Worm (Caenorhabditis elegans) whole organism, L4/young adult: ENCODE data around the gene cox-10.

Experiments used
- W03F9.2 ChIP-seq: fragments of 150-350 bp; optimal IDR thresholded peaks from 2 replicates; lab custom pipeline; 2014; ENCODE audit warnings: missing biosample characterization, missing genetic modification characterization
- dao-5 ChIP-seq: sonication (generic microtip); optimal IDR thresholded peaks from 2 replicates; lab custom pipeline; 2016; ENCODE audit warnings: missing genotype, missing genetic modification characterization, moderate library complexity, missing compliant biosample characterization
- him-1 ChIP-seq: sonication (generic microtip); optimal IDR thresholded peaks from 2 replicates; lab custom pipeline; 2016; ENCODE audit warnings: missing genotype, missing genetic modification reagents, missing genetic modification characterization, missing compliant biosample characterization

cox-10 gene

DNA sequence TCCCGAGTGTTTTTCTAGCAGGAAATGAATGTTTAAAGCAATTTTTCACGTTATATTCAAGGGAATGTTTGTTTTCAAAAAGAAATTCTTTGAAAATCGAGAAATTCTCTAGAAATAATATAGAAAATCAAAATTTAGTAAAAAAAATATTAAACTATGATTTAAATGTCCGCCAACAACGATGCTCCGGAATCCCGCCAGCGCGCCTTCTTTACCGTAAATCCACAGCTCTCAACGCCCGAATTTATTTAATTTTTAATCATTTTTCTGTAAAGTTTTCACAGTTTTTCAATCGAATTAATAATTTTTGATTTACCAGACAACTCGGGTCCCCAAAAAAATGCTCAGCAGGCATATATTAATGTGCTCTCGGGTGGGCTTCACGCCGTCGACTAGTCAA, at the start of gene cox-10, which contains the start of gene Y38E10A.33:
TSS of gene cox-10 (plus strand) at position 320 of the 400 bp plus-strand sequence.
TSS of gene Y38E10A.33 (minus strand) at position 12 of the 400 bp plus-strand sequence.
- TF ChIP-seq dao-5 (tag; lab: Kevin White, UChicago) (no peak), him-1 (tag; lab: Kevin White, UChicago) (no peak), W03F9.2 (tag; lab: Kevin White, UChicago) (no peak)

DNA sequence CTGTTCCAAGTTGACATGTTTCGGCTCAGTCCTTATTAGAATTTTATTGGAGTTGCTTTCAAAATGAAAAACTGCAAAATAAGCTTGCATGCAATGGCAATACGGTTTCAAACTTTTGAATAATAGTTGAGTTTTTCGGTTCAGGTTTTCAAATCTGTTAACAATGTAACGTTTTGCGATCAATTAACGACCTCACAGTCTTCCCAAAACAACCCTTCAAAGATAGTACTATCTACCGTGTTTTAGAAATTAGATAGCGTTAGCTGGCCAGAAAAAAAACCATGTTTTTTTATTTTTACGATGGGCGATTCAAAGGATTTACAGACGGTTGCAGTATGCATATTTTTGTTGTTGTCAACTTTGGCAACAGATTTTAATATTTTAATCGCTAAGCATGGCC, 48.9 kb upstream of the cox-10 start, which contains the start of gene Y38E10A.34:
TSS of gene Y38E10A.34 (plus strand) at position 301 of the 400 bp plus-strand sequence.
- TF ChIP-seq W03F9.2 (tag; lab: Kevin White, UChicago): no peak
- TF ChIP-seq dao-5 (tag; lab: Kevin White, UChicago): no peak
- TF ChIP-seq him-1 (tag; lab: Kevin White, UChicago): no peak

- no peak for TF ChIP-seq dao-5 (tag; lab: Kevin White, UChicago)
- no peak for TF ChIP-seq W03F9.2 (tag; lab: Kevin White, UChicago)
- no peak for TF ChIP-seq him-1 (tag; lab: Kevin White, UChicago)
These were observed 44.9 kb upstream of the cox-10 start, which contains the start of gene Y38E10A.17 for ce11 chrII:12634749-12635318. Gene Y38E10A.17 (minus strand): TSS chrII:12634799.

DNA sequence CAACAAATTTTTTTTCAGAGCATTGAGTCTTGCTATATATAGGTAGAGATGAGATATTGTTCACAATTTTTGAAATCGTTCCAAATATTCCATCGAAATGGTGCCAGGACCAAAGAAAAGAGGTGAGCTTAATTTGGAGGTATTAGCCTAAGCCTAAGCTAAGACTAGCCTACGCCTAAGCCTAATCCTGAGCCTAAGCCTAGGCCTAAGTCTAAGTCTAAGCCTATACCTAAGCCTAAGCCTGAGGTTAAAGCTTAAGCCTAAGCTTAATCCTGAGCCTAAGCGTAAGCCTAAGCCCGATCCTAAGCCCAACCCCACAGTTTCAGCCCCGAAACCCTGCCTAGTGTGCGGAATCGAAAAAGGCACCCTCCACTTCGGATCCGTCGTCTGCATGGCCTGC, 43.2 kb upstream of the cox-10 start, which contains the start of gene nhr-234:
TSS of gene nhr-234 (plus strand) at position 77 of the 400 bp plus-strand sequence.
- TF ChIP-seq W03F9.2 (tag; lab: Kevin White, UChicago) (no peak), dao-5 (tag; lab: Kevin White, UChicago) (no peak), him-1 (tag; lab: Kevin White, UChicago) (no peak)

DNA sequence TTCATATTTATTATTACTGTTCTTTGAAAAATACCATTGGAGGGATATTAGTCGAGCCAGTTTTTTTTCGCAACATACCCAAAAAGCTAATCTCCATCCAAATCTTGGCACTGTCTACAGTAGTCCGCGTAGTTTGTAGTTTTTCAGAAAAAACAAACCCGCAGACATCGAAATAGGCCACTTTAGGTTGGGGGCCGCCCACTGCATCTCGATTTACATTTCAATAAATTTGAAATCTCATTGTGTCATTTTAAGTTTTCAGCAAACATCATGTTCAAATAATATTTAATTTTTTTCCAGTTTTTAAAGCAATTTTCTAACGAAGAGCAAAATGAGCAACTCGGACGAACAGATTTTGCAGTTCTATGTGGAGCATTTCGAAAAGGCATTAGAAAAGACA, 39.4 kb upstream of the cox-10 start, which contains the start of gene nhr-235:
TSS of gene nhr-235 (plus strand) at position 301 of the 400 bp plus-strand sequence.
- TF ChIP-seq W03F9.2 (tag; lab: Kevin White, UChicago): no peak
- TF ChIP-seq him-1 (tag; lab: Kevin White, UChicago): no peak
- no peak for TF ChIP-seq dao-5 (tag; lab: Kevin White, UChicago)

- TF ChIP-seq him-1 (tag; lab: Kevin White, UChicago): no peak
- TF ChIP-seq W03F9.2 (tag; lab: Kevin White, UChicago): no peak
- no peak for TF ChIP-seq dao-5 (tag; lab: Kevin White, UChicago)
These were observed 25.3 kb upstream of the cox-10 start, which contains the start of gene rgs-4 for ce11 chrII:12654447-12654846. Gene rgs-4 (plus strand): TSS chrII:12654747.

DNA sequence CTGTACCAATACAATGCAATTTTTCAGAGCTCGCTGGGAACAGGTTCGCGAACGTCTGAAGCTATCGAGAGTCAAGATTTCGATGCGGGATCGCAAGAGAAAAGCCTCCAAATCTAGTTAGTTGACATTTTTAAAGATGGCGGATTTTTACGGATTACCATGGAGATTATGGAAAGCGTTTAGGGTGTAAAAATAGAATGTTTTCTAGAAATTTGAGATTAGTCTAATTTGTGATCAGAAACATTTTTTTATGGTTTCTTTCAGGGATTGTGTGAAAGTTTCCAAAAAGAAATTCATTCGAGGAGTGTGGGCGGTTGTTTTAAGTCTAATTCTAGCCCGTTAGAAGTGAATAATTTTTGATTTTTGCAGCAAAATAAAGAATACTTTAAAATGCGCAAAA, 23.9 kb upstream of the cox-10 start:
- no peak for TF ChIP-seq him-1 (tag; lab: Kevin White, UChicago)
- no peak for TF ChIP-seq dao-5 (tag; lab: Kevin White, UChicago)
- TF ChIP-seq W03F9.2 (tag; lab: Kevin White, UChicago): no peak

- TF ChIP-seq W03F9.2 (tag; lab: Kevin White, UChicago) (no peak), him-1 (tag; lab: Kevin White, UChicago) (no peak), dao-5 (tag; lab: Kevin White, UChicago) (no peak)
These were observed 22.1 kb upstream of the cox-10 start for ce11 chrII:12657620-12658019.

DNA sequence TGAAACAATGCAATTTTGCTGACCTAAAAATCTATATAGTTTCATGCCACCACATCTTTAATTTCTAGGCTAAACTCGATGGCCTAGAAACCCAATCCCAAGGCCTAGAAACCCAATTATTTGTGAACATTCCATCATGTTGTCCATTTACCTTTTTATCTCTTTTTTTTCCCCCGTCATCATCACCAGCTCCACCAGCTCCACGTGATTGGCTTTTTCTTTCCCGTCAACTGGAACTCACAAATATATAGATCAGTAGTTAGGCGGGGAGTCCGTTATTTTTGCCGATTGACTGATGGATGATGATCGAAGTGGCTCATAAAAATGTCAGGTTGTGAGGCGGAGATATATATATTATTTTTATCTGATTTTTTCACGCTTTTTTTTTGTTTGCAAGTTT, 21.3 kb upstream of the cox-10 start:
- TF ChIP-seq dao-5 (tag; lab: Kevin White, UChicago): no peak
- no peak for TF ChIP-seq W03F9.2 (tag; lab: Kevin White, UChicago)
- TF ChIP-seq him-1 (tag; lab: Kevin White, UChicago): no peak

DNA sequence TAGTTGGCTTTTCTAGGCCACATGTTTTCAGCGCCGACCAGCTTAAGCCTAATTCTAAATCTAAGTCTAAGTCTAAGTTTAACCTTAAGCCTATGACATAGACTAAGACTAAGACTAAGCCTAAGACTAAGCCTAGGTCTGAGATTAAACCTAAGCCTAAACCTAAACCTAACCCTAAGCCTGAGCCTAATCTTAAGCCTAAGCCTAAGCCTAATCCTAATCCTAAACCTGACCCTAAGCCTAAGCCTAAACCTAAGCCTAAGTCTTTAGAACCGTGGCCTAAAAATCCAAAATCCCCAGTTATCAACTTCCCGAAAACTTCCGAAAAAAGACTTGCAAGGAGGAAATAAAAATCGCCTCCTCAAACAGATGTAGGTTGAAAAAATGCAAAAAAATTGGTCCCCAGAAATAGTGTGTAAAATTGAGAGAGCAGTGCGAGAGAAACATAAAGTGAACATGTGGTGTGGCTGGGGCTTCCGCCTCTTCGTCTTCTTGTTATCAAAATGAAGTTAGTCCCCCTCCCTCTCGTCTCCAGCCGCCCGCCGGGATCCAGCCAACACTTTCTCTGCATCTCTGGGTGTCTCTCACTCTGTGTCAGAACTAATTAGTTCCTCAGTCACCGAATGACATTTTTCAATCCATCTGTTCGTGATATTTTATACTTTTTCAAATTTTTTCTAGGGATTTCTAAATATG, 19.9 kb upstream of the cox-10 start:
- TF ChIP-seq W03F9.2 (tag; lab: Kevin White, UChicago): peak; percentile 18
- no peak for TF ChIP-seq dao-5 (tag; lab: Kevin White, UChicago)

DNA sequence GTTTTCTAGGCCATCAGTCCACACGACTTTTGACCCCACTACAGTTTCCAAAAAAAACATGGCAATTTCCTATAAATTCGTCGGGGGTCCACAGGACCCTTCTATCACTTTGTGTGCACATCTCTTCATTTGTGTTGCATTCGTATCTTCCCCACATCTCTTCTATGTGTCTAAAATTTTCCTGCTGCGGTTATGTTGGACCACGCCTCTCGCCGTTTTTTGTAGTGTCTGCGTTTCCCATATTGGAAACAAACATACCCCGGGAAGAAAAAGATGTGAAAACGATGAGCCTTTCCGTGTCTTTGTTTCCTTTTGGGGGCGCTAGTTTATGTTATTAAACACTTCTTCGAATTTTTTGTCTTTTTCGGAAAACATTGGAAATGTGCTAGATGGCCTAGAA, 17.8 kb upstream of the cox-10 start:
- TF ChIP-seq him-1 (tag; lab: Kevin White, UChicago) (no peak), W03F9.2 (tag; lab: Kevin White, UChicago) (no peak), dao-5 (tag; lab: Kevin White, UChicago) (no peak)

DNA sequence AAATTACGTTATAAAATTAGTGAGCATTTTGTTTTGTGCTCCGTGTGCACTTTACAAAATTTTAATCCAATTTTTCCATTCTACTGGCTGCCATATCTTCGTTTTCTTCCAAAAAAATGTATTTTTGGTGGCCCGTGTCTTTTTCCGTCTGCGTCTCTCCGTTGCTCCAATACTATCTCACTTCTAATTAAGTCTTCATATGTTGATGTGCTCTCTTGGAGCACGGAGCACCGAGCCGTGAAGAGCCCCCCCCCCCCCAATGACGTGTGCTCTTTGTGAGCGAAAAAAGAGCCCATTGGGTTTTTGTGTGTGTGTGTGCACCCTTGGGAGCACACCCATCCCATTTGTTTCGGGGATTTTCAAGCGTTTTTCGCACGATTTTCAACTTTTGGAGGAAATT, 14.7 kb upstream of the cox-10 start:
- no peak for TF ChIP-seq dao-5 (tag; lab: Kevin White, UChicago)
- TF ChIP-seq him-1 (tag; lab: Kevin White, UChicago): no peak
- no peak for TF ChIP-seq W03F9.2 (tag; lab: Kevin White, UChicago)

DNA sequence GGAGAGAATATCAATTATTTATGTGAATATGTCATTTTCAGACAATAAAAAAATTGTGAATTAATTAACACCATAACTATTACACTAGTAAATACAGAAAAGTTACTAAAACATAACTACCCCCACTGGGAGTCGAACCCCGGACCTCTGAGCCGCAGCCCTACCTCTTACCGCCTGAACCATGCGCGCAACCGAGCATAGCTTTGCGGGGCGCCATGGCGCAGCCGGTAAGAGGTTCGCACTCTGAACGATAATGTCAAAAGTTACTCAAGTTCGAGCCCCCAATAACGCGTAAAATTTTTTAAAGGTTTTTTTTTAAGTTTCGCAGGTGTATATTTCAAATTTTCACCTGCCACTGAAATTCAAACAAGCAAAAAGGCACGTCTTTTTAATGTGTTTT, 13.7 kb upstream of the cox-10 start:
- TF ChIP-seq dao-5 (tag; lab: Kevin White, UChicago) (no peak), W03F9.2 (tag; lab: Kevin White, UChicago) (no peak), him-1 (tag; lab: Kevin White, UChicago) (no peak)
